Worm (Caenorhabditis elegans): ENCODE results near the gene fbxb-10.
"Not testable (repeated sequence)": the region's sequence is repeated elsewhere in the genome, so short reads cannot be mapped to it uniquely, and the experiment has no call there.

Gene fbxb-10

ce11 chrII:1784799-1785198, 33.4 kb downstream of the fbxb-10 start, which contains the start of gene C08F1.11:
TSS of gene C08F1.11 (minus strand) at chrII:1784899.
- TF ChIP-seq nhr-20 (tag; optimal IDR thresholded peaks at IDR 0.05) (no peak), fos-1 (tag; optimal IDR thresholded peaks at IDR 0.05) (no peak), nhr-47 (tag; optimal IDR thresholded peaks at IDR 0.05) (no peak)

ce11 chrII:1782474-1782873, 35.7 kb downstream of the fbxb-10 start, which contains the start of gene math-4:
TSS of gene math-4 (minus strand) at chrII:1782574.
- no peak for TF ChIP-seq efl-1 (optimal IDR thresholded peaks at IDR 0.05)
- TF ChIP-seq efl-1 (GFP tag; optimal IDR thresholded peaks at IDR 0.05 in 1 of 2) = peak in 1 of 2 experiments; percentile 84
- TF ChIP-seq zag-1 (tag; optimal IDR thresholded peaks at IDR 0.05) = no peak

- not testable (repeated sequence) for TF ChIP-seq egl-13 (tag; optimal IDR thresholded peaks at IDR 0.05); fkh-10 (GFP tag; optimal IDR thresholded peaks at IDR 0.05); lin-13 (GFP tag; optimal IDR thresholded peaks at IDR 0.05)
Measured at ce11 chrII:1775234-1775633, 43.0 kb downstream of the fbxb-10 start, which contains the start of gene F36H5.14. TSS of gene F36H5.14 (plus strand) at chrII:1775534.

- no peak for TF ChIP-seq grh-1 (GFP tag; IDR thresholded peaks at IDR 0.05)
- TF ChIP-seq nhr-84 (tag; optimal IDR thresholded peaks at IDR 0.05) = no peak
- TF ChIP-seq egl-13 (tag; optimal IDR thresholded peaks at IDR 0.05) = no peak
- TF ChIP-seq blmp-1 (tag; optimal IDR thresholded peaks at IDR 0.05) = no peak
- TF ChIP-seq egl-27 (tag; optimal IDR thresholded peaks at IDR 0.05) = no peak
- no peak for TF ChIP-seq hlh-17 (GFP tag; optimal IDR thresholded peaks at IDR 0.05; ENCODE audit: borderline replicate concordance)
- TF ChIP-seq unc-30 (tag; optimal IDR thresholded peaks at IDR 0.05) = no peak
Measured at ce11 chrII:1771785-1772184, 46.4 kb downstream of the fbxb-10 start, which contains the start of gene math-3. TSS of gene math-3 (plus strand) at chrII:1772085.

ce11 chrII:1771347-1771746, 46.9 kb downstream of the fbxb-10 start, which contains the start of gene math-26:
TSS of gene math-26 (plus strand) at chrII:1771647.
- TF ChIP-seq tbx-2 (tag; optimal IDR thresholded peaks at IDR 0.05); nhr-11 (tag; optimal IDR thresholded peaks at IDR 0.05); ets-5 (GFP tag; IDR thresholded peaks at IDR 0.05): not testable (repeated sequence)

ce11 chrII:1767458-1767857, 50.7 kb downstream of the fbxb-10 start:
- peak; percentile 28 for TF ChIP-seq elt-2 (tag; optimal IDR thresholded peaks at IDR 0.05)
- not testable (repeated sequence) for TF ChIP-seq efl-1 (optimal IDR thresholded peaks at IDR 0.05)
- TF ChIP-seq efl-1 (GFP tag; optimal IDR thresholded peaks at IDR 0.05 in 1 of 2) = peak in 1 of 2 experiments; percentile 43
- TF ChIP-seq lin-35 (GFP tag; optimal IDR thresholded peaks at IDR 0.05) = peak in 1 of 2 experiments; percentile 10

Data from whole organism, L1 larva.